Fruit fly (Drosophila melanogaster) whole organism, wandering third instar larva: ENCODE results near the gene Rbcn-3A.

Experiments used
- Abd-B ChIP-seq: fragments of >200 bp; optimal IDR thresholded peaks from 2 replicates; lab custom pipeline; 2017; ENCODE audit warnings: missing biosample characterization, missing genetic modification characterization
- CG9705 ChIP-seq: fragments of 200-800 bp; sonication (Bioruptor generic); optimal IDR thresholded peaks from 2 replicates; lab custom pipeline; 2018; ENCODE audit warnings: missing biosample characterization, mild to moderate bottlenecking, missing genetic modification characterization
- CrebA ChIP-seq: fragments of 200-800 bp; sonication (Bioruptor generic); optimal IDR thresholded peaks from 2 replicates; lab custom pipeline; 2016; ENCODE audit warnings: missing biosample characterization, mild to moderate bottlenecking, missing genetic modification characterization, borderline replicate concordance
- HLH106 ChIP-seq: fragments of 200-800 bp; optimal IDR thresholded peaks from 3 replicates; lab custom pipeline; 2019; ENCODE audit warnings: missing biosample characterization, mild to moderate bottlenecking, missing genetic modification characterization, moderate library complexity
- Hnf4 ChIP-seq: fragments of 200-800 bp; sonication (Bioruptor generic); optimal IDR thresholded peaks from 2 replicates; lab custom pipeline; 2016; ENCODE audit warnings: missing biosample characterization, mild to moderate bottlenecking, missing genetic modification characterization
- Hr78 ChIP-seq: fragments of >200 bp; optimal IDR thresholded peaks from 2 replicates; lab custom pipeline; 2017; ENCODE audit warnings: missing biosample characterization, missing genetic modification characterization
- Hr83 ChIP-seq: fragments of 200-300 bp; sonication (Bioruptor generic); optimal IDR thresholded peaks from 2 replicates; lab custom pipeline; 2016; ENCODE audit warnings: missing biosample characterization, mild to moderate bottlenecking, missing genetic modification characterization, moderate library complexity; ENCODE audit not compliant: poor library complexity, severe bottlenecking
- Jra ChIP-seq: sonication (Bioruptor generic); optimal IDR thresholded peaks from 2 replicates; lab custom pipeline; 2016; ENCODE audit warnings: missing biosample characterization, missing genetic modification characterization
- Mio ChIP-seq: sonication (Bioruptor generic); optimal IDR thresholded peaks from 2 replicates; lab custom pipeline; 2016; ENCODE audit warnings: missing biosample characterization, missing genetic modification characterization
- N ChIP-seq: fragments of >200 bp; optimal IDR thresholded peaks from 2 replicates; lab custom pipeline; 2018; ENCODE audit warnings: missing biosample characterization, missing external identifiers, missing genetic modification characterization
- OdsH ChIP-seq: fragments of 200-800 bp; sonication (Bioruptor generic); optimal IDR thresholded peaks from 2 replicates; lab custom pipeline; 2016; ENCODE audit warnings: missing biosample characterization, mild to moderate bottlenecking, missing genetic modification characterization
- Rel ChIP-seq, 2 experiments: fragments of 200-800 bp; sonication (Bioruptor generic) in 1 of 2; optimal IDR thresholded peaks; 2 replicates in 1 of 2; 3 replicates in 1 of 2; lab custom pipeline; 2016 to 2019; ENCODE audit warnings: mild to moderate bottlenecking in 2 of 2, missing biosample characterization in 2 of 2, missing genetic modification characterization in 2 of 2, moderate library complexity in 1 of 2
- Sp1 ChIP-seq: fragments of 200-800 bp; sonication (Bioruptor generic); optimal IDR thresholded peaks from 3 replicates; lab custom pipeline; 2019; ENCODE audit warnings: missing biosample characterization, mild to moderate bottlenecking, missing genetic modification characterization, moderate library complexity
- Vsx2 ChIP-seq: fragments of 200-300, 225-300 bp; sonication (Bioruptor generic); optimal IDR thresholded peaks from 2 replicates; lab custom pipeline; 2018; ENCODE audit warnings: missing biosample characterization, missing genetic modification characterization; ENCODE audit not compliant: partially characterized antibody
- dl ChIP-seq, 2 experiments: fragments of 175-275, 200-275 bp in 1 of 2; fragments of 200-275 bp in 1 of 2; sonication (Bioruptor generic); optimal IDR thresholded peaks; lab custom pipeline; 2018; ENCODE audit warnings: mild to moderate bottlenecking in 2 of 2, missing biosample characterization in 2 of 2, missing genetic modification characterization in 2 of 2, moderate library complexity in 2 of 2; ENCODE audit not compliant: partially characterized antibody in 2 of 2, insufficient read depth in 1 of 2
- dmrt93B ChIP-seq: fragments of 200-800 bp; sonication (Bioruptor generic); optimal IDR thresholded peaks from 2 replicates; lab custom pipeline; 2018; ENCODE audit warnings: missing biosample characterization, mild to moderate bottlenecking, missing genetic modification characterization
- dsf ChIP-seq: sonication (Bioruptor generic); optimal IDR thresholded peaks from 2 replicates; lab custom pipeline; 2016; ENCODE audit warnings: missing biosample characterization, missing genetic modification characterization, borderline replicate concordance
- ey ChIP-seq: fragments of 200-800 bp; sonication (Bioruptor generic); optimal IDR thresholded peaks from 2 replicates; lab custom pipeline; 2016; ENCODE audit warnings: missing biosample characterization, missing genetic modification characterization
- foxo ChIP-seq, 2 experiments: fragments of 200-800 bp; sonication (Bioruptor generic); optimal IDR thresholded peaks; 2 replicates in 1 of 2; 3 replicates in 1 of 2; lab custom pipeline; 2016 to 2017; ENCODE audit warnings: missing biosample characterization in 2 of 2, missing genetic modification characterization in 2 of 2
- fru ChIP-seq: fragments of 200-800 bp; sonication (Bioruptor generic); optimal IDR thresholded peaks from 3 replicates; lab custom pipeline; 2016; ENCODE audit warnings: missing biosample characterization, mild to moderate bottlenecking, missing genetic modification characterization
- h ChIP-seq: fragments of 200-800 bp; sonication (Bioruptor generic); optimal IDR thresholded peaks from 3 replicates; lab custom pipeline; 2016; ENCODE audit warnings: missing biosample characterization, mild to moderate bottlenecking, missing genetic modification characterization
- pan ChIP-seq: fragments of >200 bp; optimal IDR thresholded peaks from 2 replicates; lab custom pipeline; 2017
- psq ChIP-seq: fragments of 200-800 bp; sonication (Bioruptor generic); optimal IDR thresholded peaks from 3 replicates; lab custom pipeline; 2017; ENCODE audit warnings: missing biosample characterization, mild to moderate bottlenecking, missing genetic modification characterization, moderate library complexity
- rgr ChIP-seq: fragments of 200-800 bp; sonication (Bioruptor generic); optimal IDR thresholded peaks from 3 replicates; lab custom pipeline; 2016; ENCODE audit warnings: missing biosample characterization, mild to moderate bottlenecking, missing genetic modification characterization
- sage ChIP-seq: fragments of 200-800 bp; sonication (Bioruptor generic); optimal IDR thresholded peaks from 2 replicates; lab custom pipeline; 2016; ENCODE audit warnings: missing biosample characterization, mild to moderate bottlenecking, missing genetic modification characterization
- sv ChIP-seq: fragments of 200-800 bp; sonication (Bioruptor generic); optimal IDR thresholded peaks from 3 replicates; lab custom pipeline; 2016; ENCODE audit warnings: missing biosample characterization, missing genetic modification characterization
- usp ChIP-seq: fragments of >200 bp; optimal IDR thresholded peaks from 2 replicates; lab custom pipeline; 2017; ENCODE audit warnings: missing biosample characterization, missing genetic modification characterization
- woc ChIP-seq: sonication (Bioruptor generic); optimal IDR thresholded peaks from 2 replicates; lab custom pipeline; 2016; ENCODE audit warnings: missing biosample characterization, mild to moderate bottlenecking, missing genetic modification characterization

Gene Rbcn-3A

DNA sequence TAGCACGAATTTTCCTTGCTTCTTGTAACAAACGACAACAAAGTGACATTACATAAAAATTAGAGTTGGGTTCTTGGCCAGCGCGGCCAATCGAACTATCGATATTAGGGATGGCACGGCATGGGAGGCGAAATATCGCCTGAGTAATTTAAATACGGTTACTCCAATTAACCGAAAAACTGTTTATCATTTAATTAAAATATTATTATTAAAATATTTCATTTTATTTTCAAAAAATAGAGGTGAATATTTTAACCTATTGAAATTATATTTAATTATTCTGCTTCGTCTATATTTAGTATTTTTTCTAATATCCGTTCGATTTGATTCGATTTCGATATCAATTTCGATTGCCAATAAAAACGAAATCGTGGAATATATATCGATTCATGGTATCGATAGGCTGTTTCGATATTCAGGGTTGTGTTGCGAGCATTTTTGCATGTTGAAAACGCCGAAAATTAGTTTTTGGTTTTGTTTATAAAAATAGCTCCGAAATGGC, at the start of gene Rbcn-3A, which contains the start of gene Spx:
Gene Rbcn-3A (minus strand): TSS at position 74 of the 502 bp plus-strand sequence.
Gene Spx (plus strand): TSS at position 409 of the 502 bp plus-strand sequence.
- no peak for TF ChIP-seq Hr78 (GFP tag; lab: Kevin White, UChicago)
- TF ChIP-seq Rel (GFP tag; optimal IDR thresholded peaks at IDR 0.05; lab: Kevin White, UChicago): no peak
- TF ChIP-seq Rel (tag; optimal IDR thresholded peaks at IDR 0.05; lab: Kevin White, UChicago): no peak
- no peak for TF ChIP-seq usp (GFP tag; lab: Kevin White, UChicago)
- peak; percentile 11 for TF ChIP-seq sv (GFP tag; lab: Kevin White, UChicago)
- TF ChIP-seq psq (GFP tag; lab: Kevin White, UChicago): peak; percentile 37
- TF ChIP-seq N: no peak
- no peak for TF ChIP-seq Hr83
- TF ChIP-seq Jra (GFP tag; lab: Kevin White, UChicago): peak; percentile 56
- TF ChIP-seq h (GFP tag; lab: Kevin White, UChicago): no peak
- TF ChIP-seq woc: peak; percentile 8
- TF ChIP-seq dl (GFP tag; optimal IDR thresholded peaks at IDR 0.05; lab: Kevin White, UChicago; ENCODE audit: insufficient read depth in 1 of 2, partially characterized antibody in 2 of 2): no peak
- no peak for TF ChIP-seq Mio (GFP tag; lab: Kevin White, UChicago)
- TF ChIP-seq foxo (GFP tag; optimal IDR thresholded peaks at IDR 0.05; lab: Kevin White, UChicago): peak in 1 of 2 experiments; percentile 42
- peak; percentile 30 for TF ChIP-seq fru (GFP tag; lab: Kevin White, UChicago)
- TF ChIP-seq HLH106 (tag; lab: Kevin White, UChicago): peak; percentile 32
- peak; percentile 44 for TF ChIP-seq Sp1
- TF ChIP-seq OdsH (GFP tag; lab: Kevin White, UChicago): peak; percentile 23

dm6 chrX:6304203-6304602, 48.9 kb upstream of the Rbcn-3A start:
- no peak for TF ChIP-seq usp (GFP tag; lab: Kevin White, UChicago)
- TF ChIP-seq rgr (GFP tag; lab: Kevin White, UChicago): peak; percentile 7
- no peak for TF ChIP-seq Sp1
- TF ChIP-seq Abd-B (GFP tag; lab: Kevin White, UChicago): no peak
- TF ChIP-seq foxo (GFP tag; optimal IDR thresholded peaks at IDR 0.05; lab: Kevin White, UChicago): peak in 1 of 2 experiments; percentile 24
- TF ChIP-seq sv (GFP tag; lab: Kevin White, UChicago): no peak
- no peak for TF ChIP-seq dl (GFP tag; optimal IDR thresholded peaks at IDR 0.05; lab: Kevin White, UChicago; ENCODE audit: insufficient read depth in 1 of 2, partially characterized antibody in 2 of 2)
- no peak for TF ChIP-seq Jra (GFP tag; lab: Kevin White, UChicago)

DNA sequence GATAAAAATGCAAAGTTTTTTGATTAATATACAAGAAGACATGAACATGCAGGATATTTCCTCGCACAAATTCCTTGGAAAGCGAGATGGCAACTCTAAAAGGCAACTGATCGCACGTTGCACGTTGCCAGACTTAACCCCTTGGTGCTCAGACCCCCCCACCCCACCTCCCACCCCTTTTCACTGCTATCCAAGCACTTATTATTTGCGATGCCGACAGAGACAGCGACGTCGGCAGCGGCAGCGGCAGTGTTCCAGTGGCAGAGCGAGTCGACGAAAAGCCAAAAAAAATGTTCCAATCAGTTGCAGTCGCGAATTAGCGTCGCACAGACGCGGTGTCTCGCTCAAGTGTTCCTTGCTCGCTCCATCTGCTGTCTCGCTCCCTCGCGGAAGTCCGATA, 48.4 kb upstream of the Rbcn-3A start, which contains the start of gene CG3823:
Gene CG3823 (plus strand): TSS at position 301 of the 400 bp plus-strand sequence.
- TF ChIP-seq woc: no peak
- no peak for TF ChIP-seq CrebA
- TF ChIP-seq OdsH (GFP tag; lab: Kevin White, UChicago): no peak
- TF ChIP-seq Vsx2 (GFP tag; lab: Kevin White, UChicago): no peak
- no peak for TF ChIP-seq usp (GFP tag; lab: Kevin White, UChicago)
- no peak for TF ChIP-seq rgr (GFP tag; lab: Kevin White, UChicago)
- no peak for TF ChIP-seq CG9705
- TF ChIP-seq ey (GFP tag; lab: Kevin White, UChicago): no peak
- TF ChIP-seq dmrt93B (GFP tag; lab: Kevin White, UChicago): no peak
- TF ChIP-seq Hnf4 (GFP tag; lab: Kevin White, UChicago): no peak
- TF ChIP-seq pan (lab: Kevin White, UChicago): no peak
- TF ChIP-seq sv (GFP tag; lab: Kevin White, UChicago): no peak
- TF ChIP-seq, all 38 proteins: peak for 0

DNA sequence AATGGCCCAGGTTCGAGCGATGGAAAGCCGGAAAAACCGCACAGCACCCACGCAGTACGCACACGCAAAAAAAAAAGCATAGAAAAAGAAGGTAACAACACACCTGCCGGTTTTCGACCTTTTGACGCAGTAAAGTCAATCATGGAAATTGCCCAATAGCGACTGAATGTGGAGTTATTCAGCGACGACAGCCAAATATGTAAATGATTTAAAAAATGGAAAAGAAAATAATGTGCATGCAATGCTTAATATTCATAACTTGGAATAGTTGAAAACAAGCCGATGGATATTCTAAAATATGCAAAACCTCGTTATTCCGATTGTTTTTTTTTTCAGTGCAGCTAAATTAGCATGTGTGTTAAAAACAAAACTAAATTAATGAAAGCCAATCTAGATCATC, 47.9 kb upstream of the Rbcn-3A start:
- TF ChIP-seq dsf (GFP tag; lab: Kevin White, UChicago): no peak
- no peak for TF ChIP-seq sage (GFP tag; lab: Kevin White, UChicago)
- no peak for TF ChIP-seq fru (GFP tag; lab: Kevin White, UChicago)
- TF ChIP-seq CG9705: no peak
- no peak for TF ChIP-seq CrebA
- no peak for TF ChIP-seq Vsx2 (GFP tag; lab: Kevin White, UChicago)

DNA sequence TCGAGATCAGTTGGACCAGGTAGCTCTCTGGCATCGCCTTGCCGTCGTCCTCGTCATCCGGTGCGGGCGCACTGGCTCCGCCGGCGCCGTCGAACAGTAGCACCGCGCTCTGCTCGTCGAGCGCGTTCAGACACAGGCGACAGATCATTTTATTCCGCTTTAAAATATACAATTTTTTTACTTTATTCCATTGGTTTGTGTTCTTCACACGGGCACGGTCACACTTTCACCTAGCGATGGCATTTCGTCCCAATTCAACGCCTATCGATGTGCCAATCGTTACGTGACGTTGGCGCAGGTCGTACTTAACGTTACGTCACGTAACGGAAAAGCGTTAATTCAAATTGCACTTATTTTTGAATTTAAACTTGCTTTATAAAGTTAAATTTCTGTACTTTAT, 45.8 kb upstream of the Rbcn-3A start, which contains the start of gene CG12219:
Gene CG12219 (minus strand): TSS at position 234 of the 400 bp plus-strand sequence.
- TF ChIP-seq Rel (GFP tag; optimal IDR thresholded peaks at IDR 0.05; lab: Kevin White, UChicago) (no peak), Rel (tag; optimal IDR thresholded peaks at IDR 0.05; lab: Kevin White, UChicago) (peak; percentile 71), CrebA (no peak)
